Worm (Caenorhabditis elegans) whole organism, midembryonic: ENCODE data around the gene rga-4.

ENCODE experiments used
- T22C8.4 ChIP-seq: fragments of 200-800 bp; sonication (Bioruptor generic); IDR thresholded peaks from 2 replicates; pipeline ENCODE4 v1.3.6; 2022; ENCODE audit warnings: missing genetic modification characterization, missing compliant biosample characterization
- cog-1 ChIP-seq: sonication (generic microtip); optimal IDR thresholded peaks from 2 replicates; lab custom pipeline; 2016; ENCODE audit warnings: missing genetic modification characterization, missing compliant biosample characterization
- flt-1 ChIP-seq: fragments of 200-800 bp; sonication (Bioruptor generic); IDR thresholded peaks from 2 replicates; pipeline ENCODE4 v1.3.6; 2022; ENCODE audit warnings: missing genetic modification characterization, missing compliant biosample characterization
- med-1 ChIP-seq: sonication (generic microtip); optimal IDR thresholded peaks from 2 replicates; lab custom pipeline; 2017; ENCODE audit warnings: missing genetic modification characterization, mild to moderate bottlenecking, missing compliant biosample characterization, antibody characterized with exemption, missing genetic modification reagents; ENCODE audit not compliant: insufficient read depth
- ref-1 ChIP-seq: fragments of 200-800 bp; sonication (Bioruptor generic); conservative IDR thresholded peaks from 2 replicates; pipeline ENCODE4 v1.3.6; 2022; ENCODE audit warnings: missing genetic modification reagents, missing genetic modification characterization, missing compliant biosample characterization
- ztf-23 ChIP-seq: fragments of 200-800 bp; sonication (Bioruptor generic); IDR thresholded peaks from 2 replicates; pipeline ENCODE4 v1.3.6; 2022; ENCODE audit warnings: missing genetic modification reagents, missing genetic modification characterization, missing compliant biosample characterization
- ztf-29 ChIP-seq: fragments of 200-800 bp; sonication (Bioruptor generic); IDR thresholded peaks from 2 replicates; pipeline ENCODE4 v1.3.6; 2022; ENCODE audit warnings: missing genetic modification reagents, missing genetic modification characterization, missing compliant biosample characterization

DNA sequence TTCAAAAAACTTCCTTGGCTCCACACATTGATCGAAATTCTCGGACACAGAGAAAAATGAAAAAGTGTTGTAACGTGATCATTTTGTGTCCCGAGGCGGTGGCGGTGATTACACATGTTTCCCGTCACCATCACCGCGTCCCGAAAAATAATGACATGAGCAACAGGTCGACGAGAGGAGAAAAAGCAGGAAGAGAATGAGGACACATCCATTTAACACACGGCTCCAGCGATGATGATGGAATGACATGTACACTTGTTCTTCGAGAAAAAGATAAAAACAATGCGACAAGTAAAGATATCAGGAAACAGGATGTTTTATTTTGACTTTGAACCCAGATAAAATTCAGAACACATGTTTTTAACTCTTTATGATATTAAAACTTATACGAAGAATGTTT lies 55.7 kb downstream of the rga-4 start:
- TF ChIP-seq flt-1 = no peak
- no peak for TF ChIP-seq T22C8.4 (GFP tag; lab: Robert Waterston, UW)
- TF ChIP-seq cog-1 = no peak
- TF ChIP-seq med-1 (GFP tag; lab: Kevin White, UChicago) = no peak
- TF ChIP-seq ref-1 (GFP tag; lab: Robert Waterston, UW) = no peak
- no peak for TF ChIP-seq ztf-23
- TF ChIP-seq ztf-29 (GFP tag; lab: Robert Waterston, UW) = no peak
